Worm (Caenorhabditis elegans): ENCODE data around the gene C17B7.14.

DNA sequence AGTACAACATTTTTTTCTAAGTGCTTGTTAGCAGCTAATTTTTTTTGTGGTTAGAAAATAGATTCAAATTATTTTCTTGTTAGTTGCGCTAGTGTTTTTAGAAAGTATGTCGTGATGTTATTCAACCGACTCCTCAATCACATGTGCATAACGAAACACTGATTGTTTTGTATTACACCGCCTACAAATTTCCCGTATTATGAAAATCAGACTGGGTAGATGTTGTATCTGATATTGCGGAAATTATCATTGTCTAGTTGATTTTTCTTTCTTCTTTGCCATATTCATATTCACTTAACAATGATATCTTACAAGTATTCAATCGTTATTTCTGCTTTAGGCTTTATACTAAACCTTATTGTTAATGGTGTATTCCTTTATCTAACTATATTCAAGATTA lies 30.9 kb upstream of the C17B7.14 start, which contains the start of gene str-63:
- TF ChIP-seq skn-1 (tag; optimal IDR thresholded peaks at IDR 0.05) (no peak), lin-39 (tag; optimal IDR thresholded peaks at IDR 0.05) (no peak), elt-3 (tag; optimal IDR thresholded peaks at IDR 0.05) (no peak), hpl-2 (GFP tag; optimal IDR thresholded peaks at IDR 0.05) (no peak), sox-4 (tag; optimal IDR thresholded peaks at IDR 0.05) (no peak), pqm-1 (tag; optimal IDR thresholded peaks at IDR 0.05) (no peak), nhr-84 (tag; optimal IDR thresholded peaks at IDR 0.05) (no peak)

Data from whole organism, L1 larva.